Worm (Caenorhabditis elegans) whole organism, young adult: Measurements from ENCODE around the gene C50F7.5.

Source experiments
- C06A6.2 ChIP-seq: fragments of 200-800 bp; sonication (Bioruptor generic); conservative IDR thresholded peaks from 2 replicates; pipeline ENCODE4 v1.3.6; 2022; ENCODE audit warnings: missing genetic modification characterization, missing compliant biosample characterization
- C17E4.6 ChIP-seq: fragments of 200-800 bp; sonication (Bioruptor generic); IDR thresholded peaks from 2 replicates; pipeline ENCODE4 v1.3.6; 2022; ENCODE audit warnings: missing genetic modification reagents, missing genetic modification characterization, missing compliant biosample characterization
- D2030.7 ChIP-seq: fragments of 200-800 bp; sonication (Bioruptor generic); IDR thresholded peaks from 2 replicates; pipeline ENCODE4 v1.3.6; 2022; ENCODE audit warnings: missing genetic modification reagents, missing genetic modification characterization, missing compliant biosample characterization
- F23B12.7 ChIP-seq: sonication (generic microtip); optimal IDR thresholded peaks from 2 replicates; lab custom pipeline; 2017; ENCODE audit warnings: missing genetic modification characterization, mild to moderate bottlenecking, missing compliant biosample characterization, antibody characterized with exemption, moderate library complexity; ENCODE audit not compliant: insufficient read depth
- F33H1.4 ChIP-seq: fragments of 200-800 bp; sonication (Bioruptor generic); IDR thresholded peaks from 2 replicates; pipeline ENCODE4 v1.3.6; 2022; ENCODE audit warnings: missing genetic modification reagents, missing genetic modification characterization, missing compliant biosample characterization
- F37B4.10 ChIP-seq: fragments of 200-800 bp; sonication (Bioruptor generic); IDR thresholded peaks from 2 replicates; pipeline ENCODE4 v1.3.6; 2022; ENCODE audit warnings: missing genetic modification characterization, missing compliant biosample characterization
- F39B2.1 ChIP-seq: fragments of 200-800 bp; sonication (Bioruptor generic); IDR thresholded peaks from 2 replicates; pipeline ENCODE4 v1.3.6; 2022; ENCODE audit warnings: missing genetic modification reagents, missing genetic modification characterization, missing compliant biosample characterization
- F57C9.4 ChIP-seq: sonication (generic microtip); optimal IDR thresholded peaks from 2 replicates; lab custom pipeline; 2017; ENCODE audit warnings: mild to moderate bottlenecking, missing genetic modification characterization, missing compliant biosample characterization
- ZK185.1 ChIP-seq: sonication (generic microtip); optimal IDR thresholded peaks from 2 replicates; lab custom pipeline; 2016; ENCODE audit warnings: mild to moderate bottlenecking, missing genetic modification characterization, missing compliant biosample characterization; ENCODE audit not compliant: poor library complexity, severe bottlenecking
- akir-1 ChIP-seq: fragments of 200-800 bp; sonication (Bioruptor generic); optimal IDR thresholded peaks from 2 replicates; lab custom pipeline; 2018; ENCODE audit warnings: mild to moderate bottlenecking, missing genetic modification characterization, moderate library complexity, missing compliant biosample characterization
- attf-3 ChIP-seq: fragments of 200-800 bp; sonication (Bioruptor generic); conservative IDR thresholded peaks from 2 replicates; pipeline ENCODE4 v1.3.6; 2022; ENCODE audit warnings: missing genetic modification reagents, missing genetic modification characterization, missing compliant biosample characterization
- attf-5 ChIP-seq: fragments of 200-800 bp; sonication (Bioruptor generic); optimal IDR thresholded peaks from 2 replicates; lab custom pipeline; 2018; ENCODE audit warnings: mild to moderate bottlenecking, missing genetic modification characterization, missing compliant biosample characterization
- bed-2 ChIP-seq: fragments of 200-800 bp; sonication (Bioruptor generic); IDR thresholded peaks from 2 replicates; pipeline ENCODE4 v1.3.6; 2022; ENCODE audit warnings: missing genetic modification reagents, missing genetic modification characterization, missing compliant biosample characterization
- cebp-1 ChIP-seq, 2 experiments: fragments of 200-800 bp in 1 of 2; sonication (Bioruptor generic) in 1 of 2; sonication (generic microtip) in 1 of 2; IDR thresholded peaks in 1 of 2; optimal IDR thresholded peaks in 1 of 2; 2 replicates each; pipeline versions ENCODE4 v1.3.6 to Lab custom; 2017 to 2022; ENCODE audit warnings: missing compliant biosample characterization in 2 of 2, missing genetic modification characterization in 2 of 2, mild to moderate bottlenecking in 1 of 2, missing genetic modification reagents in 1 of 2, moderate library complexity in 1 of 2
- ceh-58 ChIP-seq: fragments of 200-800 bp; sonication (Bioruptor generic); IDR thresholded peaks from 2 replicates; pipeline ENCODE4 v1.3.6; 2022; ENCODE audit warnings: missing genetic modification characterization, missing compliant biosample characterization
- dox-1 ChIP-seq: fragments of 200-800 bp; sonication (Bioruptor generic); IDR thresholded peaks from 2 replicates; pipeline ENCODE4 v1.3.6; 2022; ENCODE audit warnings: missing genetic modification reagents, missing genetic modification characterization, missing compliant biosample characterization
- dpff-1 ChIP-seq: sonication (generic microtip); optimal IDR thresholded peaks from 2 replicates; lab custom pipeline; 2017; ENCODE audit warnings: mild to moderate bottlenecking, missing genetic modification characterization, missing compliant biosample characterization
- dpl-1 ChIP-seq: fragments of 150-350 bp; optimal IDR thresholded peaks from 2 replicates; lab custom pipeline; 2014; ENCODE audit warnings: missing biosample characterization, missing genetic modification reagents, missing genetic modification characterization
- efl-1 ChIP-seq: fragments of 150-350 bp; optimal IDR thresholded peaks from 2 replicates; lab custom pipeline; 2014; ENCODE audit warnings: missing biosample characterization, missing genetic modification reagents, missing genetic modification characterization
- ets-4 ChIP-seq: fragments of 200-800 bp; sonication (Bioruptor generic); optimal IDR thresholded peaks from 2 replicates; lab custom pipeline; 2018; ENCODE audit warnings: mild to moderate bottlenecking, missing genetic modification characterization, missing compliant biosample characterization
- him-1 ChIP-seq: sonication (generic microtip); optimal IDR thresholded peaks from 2 replicates; lab custom pipeline; 2016; ENCODE audit warnings: missing genotype, missing genetic modification reagents, missing genetic modification characterization, missing compliant biosample characterization
- hmg-1.2 ChIP-seq: fragments of 200-800 bp; sonication (Bioruptor generic); IDR thresholded peaks from 2 replicates; pipeline ENCODE4 v1.3.6; 2022; ENCODE audit warnings: missing genetic modification reagents, missing genetic modification characterization, missing compliant biosample characterization
- lag-1 ChIP-seq: fragments of 200-800 bp; sonication (Bioruptor generic); IDR thresholded peaks from 2 replicates; pipeline ENCODE4 v1.3.6; 2022; ENCODE audit warnings: missing genetic modification reagents, missing genetic modification characterization, missing compliant biosample characterization
- let-526 ChIP-seq: fragments of 200-800 bp; sonication (Bioruptor generic); IDR thresholded peaks from 2 replicates; pipeline ENCODE4 v1.3.6; 2022; ENCODE audit warnings: missing genetic modification reagents, missing genetic modification characterization, missing compliant biosample characterization
- lin-35 ChIP-seq, 3 experiments: fragments of 150-350 bp in 2 of 3; sonication (generic microtip) in 1 of 3; optimal IDR thresholded peaks; 2 replicates each; lab custom pipeline; 2014 to 2018; ENCODE audit warnings: missing biosample characterization in 3 of 3, missing genetic modification characterization in 3 of 3, missing genetic modification reagents in 3 of 3
- lin-40 ChIP-seq: sonication (generic microtip); optimal IDR thresholded peaks from 2 replicates; lab custom pipeline; 2016; ENCODE audit warnings: missing genetic modification characterization, mild to moderate bottlenecking, missing compliant biosample characterization, missing genotype, missing genetic modification reagents
- lin-54 ChIP-seq: fragments of 200-800 bp; sonication (Bioruptor generic); optimal IDR thresholded peaks from 2 replicates; lab custom pipeline; 2018; ENCODE audit warnings: mild to moderate bottlenecking, missing genetic modification characterization, missing compliant biosample characterization
- lsl-1 ChIP-seq: fragments of 200-800 bp; sonication (Bioruptor generic); optimal IDR thresholded peaks from 2 replicates; lab custom pipeline; 2018; ENCODE audit warnings: mild to moderate bottlenecking, missing genetic modification characterization, moderate library complexity, missing compliant biosample characterization
- lsy-27 ChIP-seq: sonication (generic microtip); optimal IDR thresholded peaks from 2 replicates; lab custom pipeline; 2017; ENCODE audit warnings: missing genetic modification characterization, mild to moderate bottlenecking, missing compliant biosample characterization, antibody characterized with exemption, missing genotype, borderline replicate concordance; ENCODE audit not compliant: insufficient read depth
- mcd-1 ChIP-seq: fragments of 200-800 bp; sonication (Bioruptor generic); IDR thresholded peaks from 2 replicates; pipeline ENCODE4 v1.3.6; 2022; ENCODE audit warnings: missing genetic modification reagents, missing genetic modification characterization, missing compliant biosample characterization
- mel-28 ChIP-seq: sonication (generic microtip); optimal IDR thresholded peaks from 2 replicates; lab custom pipeline; 2016; ENCODE audit warnings: borderline replicate concordance, mild to moderate bottlenecking, missing genetic modification characterization, missing compliant biosample characterization
- nfya-2 ChIP-seq: fragments of 200-800 bp; sonication (Bioruptor generic); IDR thresholded peaks from 2 replicates; pipeline ENCODE4 v1.3.6; 2022; ENCODE audit warnings: missing genetic modification reagents, missing genetic modification characterization, missing compliant biosample characterization
- nfyb-1 ChIP-seq: fragments of 200-800 bp; sonication (Bioruptor generic); IDR thresholded peaks from 2 replicates; pipeline ENCODE4 v1.3.6; 2022; ENCODE audit warnings: missing genetic modification reagents, missing genetic modification characterization, missing compliant biosample characterization
- nhr-90 ChIP-seq: sonication (generic microtip); optimal IDR thresholded peaks from 2 replicates; lab custom pipeline; 2016; ENCODE audit warnings: missing genotype, mild to moderate bottlenecking, missing genetic modification characterization, missing compliant biosample characterization
- sdz-38 ChIP-seq: sonication (generic microtip); optimal IDR thresholded peaks from 2 replicates; lab custom pipeline; 2016; ENCODE audit warnings: missing genotype, missing genetic modification characterization, missing compliant biosample characterization
- snpc-1.3 ChIP-seq: sonication (generic microtip); optimal IDR thresholded peaks from 2 replicates; lab custom pipeline; 2017; ENCODE audit warnings: missing genetic modification characterization, mild to moderate bottlenecking, missing compliant biosample characterization, antibody characterized with exemption, moderate library complexity, missing genotype, missing genetic modification reagents; ENCODE audit not compliant: insufficient read depth
- snpc-4 ChIP-seq, 5 experiments: fragments of 150-350 bp in 1 of 5; sonication (generic microtip) in 4 of 5; optimal IDR thresholded peaks; 2 replicates each; lab custom pipeline; 2014 to 2018; ENCODE audit warnings: missing genetic modification characterization in 5 of 5, missing biosample characterization in 3 of 5, antibody characterized with exemption in 2 of 5, mild to moderate bottlenecking in 2 of 5, missing compliant biosample characterization in 2 of 5, missing genotype in 2 of 5, moderate library complexity in 2 of 5, missing genetic modification reagents in 1 of 5
- tbp1 ChIP-seq: fragments of 200-800 bp; sonication (Bioruptor generic); optimal IDR thresholded peaks from 2 replicates; lab custom pipeline; 2018; ENCODE audit warnings: mild to moderate bottlenecking, missing genetic modification characterization, missing compliant biosample characterization

Gene C50F7.5

ce11 chrIV:7709701-7710100 lies 16.8 kb upstream of the C50F7.5 start, which contains the start of the genes mrpl-1, emc-6 and mrps-24:
Gene mrpl-1 (minus strand): TSS chrIV:7709701.
Gene emc-6 (minus strand): TSS chrIV:7709736.
Gene mrps-24 (plus strand): TSS chrIV:7710045.
- peak; percentile 40; the same call in 1 of the 2 replicates for TF ChIP-seq attf-3 (GFP tag; lab: Robert Waterston, UW)
- TF ChIP-seq F23B12.7 (tag; lab: Kevin White, UChicago) = peak; percentile 74
- TF ChIP-seq lsl-1 = peak; percentile 20
- no peak for TF ChIP-seq hmg-1.2
- no peak for TF ChIP-seq lag-1 (GFP tag; lab: Robert Waterston, UW)
- no peak for TF ChIP-seq lsy-27 (tag; lab: Kevin White, UChicago)
- no peak for TF ChIP-seq bed-2
- TF ChIP-seq nfyb-1 (GFP tag; lab: Robert Waterston, UW) = no peak
- TF ChIP-seq dpff-1 (tag; lab: Kevin White, UChicago) = no peak
- TF ChIP-seq dpl-1 (GFP tag; lab: Kevin White, UChicago) = peak; percentile 14
- peak; percentile 25 for TF ChIP-seq F33H1.4
- TF ChIP-seq ets-4 = no peak
- TF ChIP-seq cebp-1 (GFP tag; IDR thresholded peaks at IDR 0.05; lab: Robert Waterston, UW) = no peak
- peak; percentile 54 for TF ChIP-seq cebp-1 (tag; optimal IDR thresholded peaks at IDR 0.05; lab: Kevin White, UChicago)
- no peak for TF ChIP-seq let-526
- no peak for TF ChIP-seq him-1 (tag; lab: Kevin White, UChicago)
- peak; percentile 92 for TF ChIP-seq mcd-1 (GFP tag; lab: Robert Waterston, UW)
- TF ChIP-seq nfya-2 (GFP tag; lab: Robert Waterston, UW) = no peak
- TF ChIP-seq efl-1 (GFP tag; lab: Kevin White, UChicago) = peak; percentile 1
- TF ChIP-seq tbp1 (GFP tag; lab: Kevin White, UChicago) = peak; percentile 23
- peak; percentile 56 for TF ChIP-seq snpc-4 (GFP tag; optimal IDR thresholded peaks at IDR 0.05; lab: Kevin White, UChicago)
- peak in 3 of 4 experiments; percentile 30 to 64 (median 48) for TF ChIP-seq snpc-4 (tag; optimal IDR thresholded peaks at IDR 0.05; lab: Kevin White, UChicago)
- no peak for TF ChIP-seq C17E4.6 (GFP tag; lab: Robert Waterston, UW)
- no peak for TF ChIP-seq F37B4.10 (GFP tag; lab: Robert Waterston, UW)
- TF ChIP-seq lin-54 (GFP tag; lab: Kevin White, UChicago) = peak; percentile 24
- TF ChIP-seq nhr-90 (tag; lab: Kevin White, UChicago) = no peak
- TF ChIP-seq ZK185.1 (tag; lab: Kevin White, UChicago) = peak; percentile 25
- TF ChIP-seq snpc-1.3 (tag; lab: Kevin White, UChicago) = peak; percentile 72
- TF ChIP-seq attf-5 (GFP tag; lab: Kevin White, UChicago) = peak; percentile 73
- peak; percentile 16 for TF ChIP-seq lin-40
- no peak for TF ChIP-seq mel-28 (tag; lab: Kevin White, UChicago)
- TF ChIP-seq C06A6.2 (GFP tag; lab: Robert Waterston, UW) = no peak
- no peak for TF ChIP-seq ceh-58 (GFP tag; lab: Robert Waterston, UW)
- TF ChIP-seq D2030.7 = 0 out of 2 replicates have a peak, but pooled peaks have one; percentile 7
- no peak for TF ChIP-seq F57C9.4 (tag; lab: Kevin White, UChicago)
- TF ChIP-seq lin-35 (GFP tag; optimal IDR thresholded peaks at IDR 0.05; lab: Kevin White, UChicago) = peak in 1 of 3 experiments; percentile 75
- no peak for TF ChIP-seq dox-1 (GFP tag; lab: Robert Waterston, UW)
- TF ChIP-seq sdz-38 (tag; lab: Kevin White, UChicago) = no peak
- TF ChIP-seq akir-1 (GFP tag; lab: Kevin White, UChicago) = no peak
- no peak for TF ChIP-seq F39B2.1 (GFP tag; lab: Robert Waterston, UW)
